Worm (Caenorhabditis elegans) whole organism, mixed stage, embryonic: Measurements from ENCODE around the gene F46H5.11.

Source experiments
- M03D4.4 ChIP-seq: sonication (generic microtip); optimal IDR thresholded peaks from 2 replicates; lab custom pipeline; 2017; ENCODE audit warnings: mild to moderate bottlenecking, missing genetic modification characterization, missing compliant biosample characterization
- bed-3 ChIP-seq: fragments of 200-800 bp; sonication (Bioruptor generic); optimal IDR thresholded peaks from 3 replicates; lab custom pipeline; 2018; ENCODE audit warnings: mild to moderate bottlenecking, missing genetic modification characterization, moderate library complexity, missing compliant biosample characterization
- blmp-1 ChIP-seq: fragments of 150-350 bp; optimal IDR thresholded peaks from 2 replicates; lab custom pipeline; 2014; ENCODE audit warnings: missing biosample characterization, missing genetic modification characterization
- ceh-39 ChIP-seq: fragments of 150-350 bp; optimal IDR thresholded peaks from 2 replicates; lab custom pipeline; 2014; ENCODE audit warnings: missing biosample characterization, missing genetic modification characterization
- ceh-43 ChIP-seq: fragments of 200-800 bp; sonication (Bioruptor generic); optimal IDR thresholded peaks from 2 replicates; lab custom pipeline; 2018; ENCODE audit warnings: mild to moderate bottlenecking, missing genetic modification characterization, moderate library complexity, missing compliant biosample characterization
- ceh-83 ChIP-seq: fragments of 200-800 bp; sonication (Bioruptor generic); optimal IDR thresholded peaks from 2 replicates; lab custom pipeline; 2018; ENCODE audit warnings: mild to moderate bottlenecking, missing genetic modification characterization, missing compliant biosample characterization
- ces-1 ChIP-seq: fragments of 150-350 bp; optimal IDR thresholded peaks from 2 replicates; lab custom pipeline; 2014; ENCODE audit warnings: missing biosample characterization, missing genetic modification reagents, missing genetic modification characterization
- cnd-1 ChIP-seq: fragments of 200-800 bp; sonication (Bioruptor generic); optimal IDR thresholded peaks from 2 replicates; lab custom pipeline; 2018; ENCODE audit warnings: mild to moderate bottlenecking, missing genetic modification characterization, missing compliant biosample characterization
- drap-1 ChIP-seq: fragments of 200-800 bp; sonication (Bioruptor generic); optimal IDR thresholded peaks from 3 replicates; lab custom pipeline; 2018; ENCODE audit warnings: mild to moderate bottlenecking, missing genetic modification characterization, missing compliant biosample characterization
- elt-1 ChIP-seq: sonication (generic microtip); optimal IDR thresholded peaks from 2 replicates; lab custom pipeline; 2017; ENCODE audit warnings: missing genetic modification characterization, mild to moderate bottlenecking, missing compliant biosample characterization, antibody characterized with exemption, moderate library complexity, borderline replicate concordance; ENCODE audit not compliant: insufficient read depth
- elt-3 ChIP-seq: fragments of 150-350 bp; optimal IDR thresholded peaks from 2 replicates; lab custom pipeline; 2014; ENCODE audit warnings: missing biosample characterization, missing genetic modification characterization
- ham-2 ChIP-seq: fragments of 200-800 bp; sonication (Bioruptor generic); optimal IDR thresholded peaks from 2 replicates; lab custom pipeline; 2018; ENCODE audit warnings: mild to moderate bottlenecking, missing genetic modification characterization, missing compliant biosample characterization
- hlh-1 ChIP-seq: fragments of 150-350 bp; optimal IDR thresholded peaks from 2 replicates; lab custom pipeline; 2014; ENCODE audit warnings: missing biosample characterization, missing genetic modification reagents, missing genetic modification characterization
- lin-13 ChIP-seq: fragments of 150-350 bp; optimal IDR thresholded peaks from 2 replicates; lab custom pipeline; 2014; ENCODE audit warnings: missing biosample characterization, missing genetic modification characterization
- lin-32 ChIP-seq: fragments of 200-800 bp; sonication (Bioruptor generic); optimal IDR thresholded peaks from 2 replicates; lab custom pipeline; 2018; ENCODE audit warnings: mild to moderate bottlenecking, missing genetic modification characterization, missing compliant biosample characterization
- lsy-2 ChIP-seq: fragments of 150-350 bp; optimal IDR thresholded peaks from 2 replicates; lab custom pipeline; 2014; ENCODE audit warnings: missing biosample characterization, missing genetic modification characterization
- mab-5 ChIP-seq: fragments of 150-350 bp; optimal IDR thresholded peaks from 2 replicates; lab custom pipeline; 2014; ENCODE audit warnings: missing biosample characterization, missing genetic modification characterization
- mep-1 ChIP-seq: fragments of 150-350 bp; optimal IDR thresholded peaks from 2 replicates; lab custom pipeline; 2017; ENCODE audit warnings: missing biosample characterization, missing genetic modification reagents, missing genetic modification characterization, inconsistent platforms
- mls-2 ChIP-seq: sonication (generic microtip); optimal IDR thresholded peaks from 2 replicates; lab custom pipeline; 2016; ENCODE audit warnings: mild to moderate bottlenecking, missing genetic modification characterization, moderate library complexity, missing compliant biosample characterization
- nhr-2 ChIP-seq: fragments of 150-350 bp; optimal IDR thresholded peaks from 2 replicates; lab custom pipeline; 2014; ENCODE audit warnings: missing biosample characterization, missing genetic modification characterization
- nhr-237 ChIP-seq: fragments of 150-350 bp; optimal IDR thresholded peaks from 2 replicates; lab custom pipeline; 2014; ENCODE audit warnings: missing biosample characterization, missing genetic modification characterization
- nhr-28 ChIP-seq: fragments of 150-350 bp; optimal IDR thresholded peaks from 2 replicates; lab custom pipeline; 2014; ENCODE audit warnings: missing biosample characterization, missing genetic modification characterization
- pha-4 ChIP-seq: fragments of 150-350 bp; optimal IDR thresholded peaks from 2 replicates; lab custom pipeline; 2018; ENCODE audit warnings: missing biosample characterization, missing genetic modification reagents, missing genetic modification characterization
- sem-2 ChIP-seq: fragments of 200-800 bp; sonication (Bioruptor generic); optimal IDR thresholded peaks from 2 replicates; lab custom pipeline; 2018; ENCODE audit warnings: mild to moderate bottlenecking, missing genetic modification characterization, missing compliant biosample characterization
- snpc-4 ChIP-seq: fragments of 150-350 bp; optimal IDR thresholded peaks from 2 replicates; lab custom pipeline; 2014; ENCODE audit warnings: missing biosample characterization, missing genetic modification characterization
- sptf-1 ChIP-seq: sonication (generic microtip); optimal IDR thresholded peaks from 2 replicates; lab custom pipeline; 2017; ENCODE audit warnings: mild to moderate bottlenecking, missing genetic modification characterization, moderate library complexity, missing compliant biosample characterization
- unc-120 ChIP-seq: sonication (generic microtip); optimal IDR thresholded peaks from 2 replicates; lab custom pipeline; 2017; ENCODE audit warnings: missing genetic modification characterization, missing compliant biosample characterization; ENCODE audit not compliant: poor library complexity, severe bottlenecking
- unc-39 ChIP-seq: fragments of 150-350 bp; optimal IDR thresholded peaks from 2 replicates; lab custom pipeline; 2014; ENCODE audit warnings: missing biosample characterization, missing genetic modification characterization
- unc-62 ChIP-seq: fragments of 150-350 bp; optimal IDR thresholded peaks from 2 replicates; lab custom pipeline; 2014; ENCODE audit warnings: missing biosample characterization, missing genetic modification reagents, missing genetic modification characterization
- zip-8 ChIP-seq: fragments of 150-350 bp; optimal IDR thresholded peaks from 2 replicates; lab custom pipeline; 2014; ENCODE audit warnings: missing biosample characterization, missing genetic modification characterization
- ztf-11 ChIP-seq: fragments of 150-350 bp; optimal IDR thresholded peaks from 2 replicates; lab custom pipeline; 2014; ENCODE audit warnings: missing biosample characterization, missing genetic modification characterization

Gene F46H5.11

DNA sequence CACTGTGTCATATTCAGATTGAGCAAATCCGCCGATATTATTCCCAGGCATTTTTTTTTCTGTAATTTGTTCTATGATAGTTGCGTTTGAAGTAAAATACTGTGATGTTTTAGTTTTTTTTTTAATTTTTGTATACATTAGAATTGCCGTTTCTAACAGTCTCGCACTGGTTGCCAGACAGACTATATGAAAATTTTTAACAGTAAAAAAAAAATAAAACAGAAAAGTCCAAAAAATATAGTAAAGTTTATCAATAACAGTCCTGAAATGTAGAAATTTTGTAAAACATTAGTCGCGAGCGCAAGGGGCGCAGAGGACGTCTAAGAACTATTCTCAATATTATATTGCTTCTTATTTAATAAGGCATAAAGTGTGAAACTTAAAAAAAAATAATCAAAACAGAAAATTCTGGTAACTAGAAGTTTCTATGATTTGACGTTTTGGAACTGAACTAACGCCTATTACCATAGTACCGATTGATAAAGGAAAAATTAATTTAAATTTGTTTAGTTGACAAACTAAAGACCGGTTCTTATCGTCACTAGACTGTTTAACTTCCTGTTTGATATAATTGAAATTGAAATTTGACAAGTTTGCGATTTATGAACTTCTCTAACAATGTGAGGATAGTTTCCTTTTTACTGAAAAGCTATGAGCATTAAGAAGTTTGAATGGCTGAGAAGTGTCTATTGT is 11.4 kb downstream of the F46H5.11 start, which contains the start of gene lact-1:
Gene lact-1 (minus strand): TSS at position 51 of the 693 bp plus-strand sequence.
- no peak for TF ChIP-seq M03D4.4 (tag; lab: Kevin White, UChicago)
- TF ChIP-seq snpc-4 (tag; lab: Kevin White, UChicago), result no peak
- no peak for TF ChIP-seq nhr-28 (tag; lab: Kevin White, UChicago)
- no peak for TF ChIP-seq elt-3 (tag; lab: Kevin White, UChicago)
- no peak for TF ChIP-seq ztf-11 (tag; lab: Kevin White, UChicago)
- no peak for TF ChIP-seq bed-3
- no peak for TF ChIP-seq sem-2

DNA sequence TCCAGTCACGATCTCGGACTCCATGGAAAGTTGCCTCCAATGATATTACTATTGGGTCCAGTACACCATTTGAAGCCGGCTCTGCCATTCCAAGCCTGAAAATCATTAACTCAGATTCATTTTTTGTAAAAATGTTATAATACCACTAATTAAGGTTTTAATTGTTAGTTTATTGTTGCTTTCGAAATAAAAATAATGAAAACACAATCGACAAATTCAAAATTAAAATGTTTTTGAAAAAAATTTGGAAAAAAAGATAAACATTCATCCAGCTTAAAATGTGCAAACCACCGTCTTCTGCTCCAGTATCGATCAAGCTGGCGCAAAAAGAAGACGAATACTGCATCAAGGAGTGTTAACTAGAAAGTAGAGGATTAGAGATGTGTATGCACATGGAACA is 15.0 kb downstream of the F46H5.11 start, which contains the start of gene F46H5.5:
Gene F46H5.5 (minus strand): TSS at position 101 of the 400 bp plus-strand sequence.
- TF ChIP-seq bed-3 (no peak), mls-2 (tag; lab: Kevin White, UChicago) (no peak), nhr-2 (tag; lab: Kevin White, UChicago) (no peak), ztf-11 (tag; lab: Kevin White, UChicago) (no peak), ceh-83 (GFP tag; lab: Kevin White, UChicago) (no peak), mab-5 (tag; lab: Kevin White, UChicago) (no peak), nhr-237 (no peak), zip-8 (tag; lab: Kevin White, UChicago) (no peak), drap-1 (GFP tag; lab: Kevin White, UChicago) (no peak), unc-62 (no peak), M03D4.4 (tag; lab: Kevin White, UChicago) (no peak), lin-32 (GFP tag; lab: Kevin White, UChicago) (no peak), ceh-39 (tag; lab: Kevin White, UChicago) (no peak), elt-1 (tag; lab: Kevin White, UChicago) (no peak), sem-2 (no peak)

DNA sequence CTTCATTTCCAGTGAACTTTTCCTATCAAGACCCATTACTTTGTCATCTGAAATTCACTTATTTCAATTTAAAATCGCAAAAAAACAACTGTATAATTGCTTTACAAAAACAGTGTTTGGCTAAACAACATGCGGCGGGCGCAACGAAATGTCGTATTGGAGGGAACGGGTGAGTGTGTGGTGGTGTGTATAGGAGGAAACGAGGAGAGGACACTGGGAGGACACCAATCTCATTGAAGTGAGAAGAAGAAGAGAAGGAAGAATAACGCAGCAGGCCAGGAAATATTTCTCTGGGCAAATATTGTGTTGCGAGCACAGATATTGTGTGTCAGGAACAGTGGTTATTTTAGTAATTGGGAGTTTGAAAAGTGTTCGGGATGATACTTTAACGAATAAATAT is 17.3 kb downstream of the F46H5.11 start, which contains the start of gene F46H5.4:
Gene F46H5.4 (minus strand): TSS at position 53 of the 400 bp plus-strand sequence.
- TF ChIP-seq ztf-11 (tag; lab: Kevin White, UChicago) (peak; percentile 1), zip-8 (tag; lab: Kevin White, UChicago) (no peak), ces-1 (GFP tag; lab: Kevin White, UChicago) (peak; percentile 39), M03D4.4 (tag; lab: Kevin White, UChicago) (no peak), nhr-2 (tag; lab: Kevin White, UChicago) (peak; percentile 24), pha-4 (tag; lab: Kevin White, UChicago) (peak; percentile 7), mep-1 (tag; lab: Kevin White, UChicago) (peak; percentile 33)

DNA sequence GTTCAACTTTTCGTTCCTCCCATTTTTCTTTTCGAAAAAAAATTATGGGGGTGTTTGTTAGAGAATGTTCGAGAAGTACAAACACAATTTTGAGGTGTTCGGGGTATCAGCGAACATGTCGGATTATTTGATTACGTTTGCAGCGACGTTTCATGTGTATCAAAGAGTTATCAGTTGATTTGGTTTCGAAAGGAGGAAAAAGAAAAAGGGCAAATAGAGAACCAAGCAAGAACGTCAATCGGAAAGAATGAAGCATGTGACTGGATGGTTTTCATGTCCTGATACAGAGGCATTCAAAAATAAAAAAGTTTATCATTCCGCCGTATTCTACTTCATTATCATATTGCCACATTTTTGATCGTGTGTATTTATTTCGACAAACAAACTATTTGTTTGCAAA is 27.1 kb downstream of the F46H5.11 start:
- no peak for TF ChIP-seq nhr-2 (tag; lab: Kevin White, UChicago)
- no peak for TF ChIP-seq blmp-1 (tag; lab: Kevin White, UChicago)

DNA sequence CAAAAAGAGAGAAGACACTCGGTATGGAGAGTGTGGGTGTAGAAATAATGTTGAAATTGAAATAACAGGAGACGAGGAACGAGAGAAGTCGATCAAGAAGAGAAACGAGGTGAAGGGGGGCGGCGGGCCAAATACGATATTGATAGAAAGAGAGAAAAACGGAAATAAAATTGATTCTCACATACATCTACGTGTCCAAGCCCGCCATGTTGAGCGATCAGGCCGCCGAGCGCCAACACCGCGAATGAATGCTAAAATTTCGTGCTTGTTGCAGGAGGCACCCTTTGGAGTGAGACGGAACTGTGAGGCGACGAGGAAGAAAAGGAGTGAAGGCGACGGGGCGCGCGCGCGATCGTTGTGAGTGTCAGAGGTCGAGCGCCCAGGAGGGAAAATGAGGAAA is 29.0 kb downstream of the F46H5.11 start, which contains the start of gene F46H5.7:
Gene F46H5.7 (minus strand): TSS at position 106 of the 400 bp plus-strand sequence.
- TF ChIP-seq cnd-1 (tag; lab: Kevin White, UChicago), result no peak
- no peak for TF ChIP-seq nhr-28 (tag; lab: Kevin White, UChicago)
- TF ChIP-seq ceh-83 (GFP tag; lab: Kevin White, UChicago), result peak; percentile 37
- no peak for TF ChIP-seq lsy-2 (tag; lab: Kevin White, UChicago)
- no peak for TF ChIP-seq sptf-1 (tag; lab: Kevin White, UChicago)

DNA sequence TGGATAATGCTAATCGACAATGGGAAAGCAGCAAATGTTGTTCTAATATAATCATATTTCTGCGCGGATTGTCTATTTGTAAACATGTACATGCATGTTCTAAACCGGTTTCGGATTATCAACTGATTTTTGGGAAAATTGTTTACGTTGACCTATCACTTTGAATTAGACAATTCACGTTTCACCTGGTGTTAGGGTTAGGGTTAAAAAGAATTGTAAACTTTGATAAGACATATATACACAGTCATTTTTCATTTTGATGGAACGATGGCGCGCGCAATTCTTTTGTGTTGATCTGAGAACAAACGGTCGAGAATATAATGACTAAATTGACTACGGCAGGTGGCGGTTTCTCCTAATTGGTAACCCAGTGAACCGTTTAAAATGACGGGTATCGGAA is 29.7 kb downstream of the F46H5.11 start:
- TF ChIP-seq cnd-1 (tag; lab: Kevin White, UChicago) (no peak), unc-62 (no peak), mls-2 (tag; lab: Kevin White, UChicago) (no peak), unc-120 (tag; lab: Kevin White, UChicago) (no peak), ztf-11 (tag; lab: Kevin White, UChicago) (no peak), unc-39 (no peak), bed-3 (no peak), ham-2 (GFP tag; lab: Kevin White, UChicago) (no peak), mab-5 (tag; lab: Kevin White, UChicago) (no peak), sptf-1 (tag; lab: Kevin White, UChicago) (no peak), sem-2 (no peak), snpc-4 (tag; lab: Kevin White, UChicago) (no peak), M03D4.4 (tag; lab: Kevin White, UChicago) (no peak), ceh-43 (GFP tag; lab: Kevin White, UChicago) (no peak), hlh-1 (no peak), lin-13 (tag; lab: Kevin White, UChicago) (no peak)
